Fruit fly (Drosophila melanogaster): ENCODE results near the gene CG17493.

The CG17493 gene

dm6 chr2L:22536488-22537041, 13.3 kb upstream of the CG17493 start, which contains the start of gene RpL5 (continued):
- TF ChIP-seq CG12391 (tag; optimal IDR thresholded peaks at IDR 0.05), result no peak
- peak; percentile 22; the same call in 1 of the 2 replicates for TF ChIP-seq HLH3B (GFP tag; IDR thresholded peaks at IDR 0.05)
- TF ChIP-seq row (GFP tag; IDR thresholded peaks at IDR 0.05), result peak; percentile 86
- no peak for TF ChIP-seq CG17829 (tag; optimal IDR thresholded peaks at IDR 0.05)
- TF ChIP-seq en (GFP tag; optimal IDR thresholded peaks at IDR 0.05), result peak; percentile 20
- peak; percentile 42 for TF ChIP-seq NfI (GFP tag; optimal IDR thresholded peaks at IDR 0.05)
- TF ChIP-seq crc (GFP tag; optimal IDR thresholded peaks at IDR 0.05), result no peak
- TF ChIP-seq CG7357 (GFP tag; IDR thresholded peaks at IDR 0.05), result peak; percentile 96
- TF ChIP-seq ssp (GFP tag; IDR thresholded peaks at IDR 0.05), result peak; percentile 99
- no peak; the same call in 2 of the 3 replicates for TF ChIP-seq croc (GFP tag; conservative IDR thresholded peaks at IDR 0.05)
- TF ChIP-seq CG3995 (GFP tag; optimal IDR thresholded peaks at IDR 0.05), result peak; percentile 39
- no peak for TF ChIP-seq Dek (tag; optimal IDR thresholded peaks at IDR 0.05)
- no peak for TF ChIP-seq CG10543 (GFP tag; optimal IDR thresholded peaks at IDR 0.05)
- no peak for TF ChIP-seq luna (GFP tag; optimal IDR thresholded peaks at IDR 0.05)
- peak; percentile 44 for TF ChIP-seq MTF-1 (GFP tag; optimal IDR thresholded peaks at IDR 0.05; ENCODE audit: borderline replicate concordance)
- TF ChIP-seq emc (GFP tag; optimal IDR thresholded peaks at IDR 0.05), result no peak
- TF ChIP-seq Bgb (GFP tag; IDR thresholded peaks at IDR 0.05; ENCODE audit: partially characterized antibody), result no peak
- TF ChIP-seq CG10654 (GFP tag; optimal IDR thresholded peaks at IDR 0.05), result peak; percentile 3
- no peak for TF ChIP-seq CG1529 (GFP tag; optimal IDR thresholded peaks at IDR 0.05)
- TF ChIP-seq sc (optimal IDR thresholded peaks at IDR 0.05), result no peak
- TF ChIP-seq sc (GFP tag; optimal IDR thresholded peaks at IDR 0.05), result no peak
- peak; percentile 39 for TF ChIP-seq Mad (GFP tag; optimal IDR thresholded peaks at IDR 0.05)
- peak; percentile 98 for TF ChIP-seq CG17802 (tag; optimal IDR thresholded peaks at IDR 0.05)
- peak; percentile 68 for TF ChIP-seq CG12659 (GFP tag; optimal IDR thresholded peaks at IDR 0.05)
- no peak for TF ChIP-seq Hr3 (GFP tag; optimal IDR thresholded peaks at IDR 0.05)
- no peak for TF ChIP-seq CG7987 (GFP tag; optimal IDR thresholded peaks at IDR 0.05)
- TF ChIP-seq Sox100B (GFP tag; optimal IDR thresholded peaks at IDR 0.05), result peak; percentile 22
- TF ChIP-seq E2f1 (GFP tag; IDR thresholded peaks at IDR 0.05), result no peak
- no peak for TF ChIP-seq ATbp (GFP tag; optimal IDR thresholded peaks at IDR 0.05)
- TF ChIP-seq CG13296 (GFP tag; optimal IDR thresholded peaks at IDR 0.05), result peak; percentile 4
- TF ChIP-seq CG9817 (tag; optimal IDR thresholded peaks at IDR 0.05), result peak; percentile 53
- peak; percentile 37 for TF ChIP-seq Sry-δ (GFP tag; optimal IDR thresholded peaks at IDR 0.05)
- TF ChIP-seq CG33557 (GFP tag; optimal IDR thresholded peaks at IDR 0.05), result peak; percentile 26
- peak in 1 of 2 experiments; percentile 96 for TF ChIP-seq tll (GFP tag; optimal IDR thresholded peaks at IDR 0.05)
- TF ChIP-seq CG14710 (tag; optimal IDR thresholded peaks at IDR 0.05), result peak; percentile 51
- no peak for TF ChIP-seq chinmo (GFP tag; IDR thresholded peaks at IDR 0.05; ENCODE audit: partially characterized antibody)
- peak; percentile 55 for TF ChIP-seq CoRest (tag; optimal IDR thresholded peaks at IDR 0.05)
- no peak for TF ChIP-seq CG16863 (GFP tag; optimal IDR thresholded peaks at IDR 0.05)
- TF ChIP-seq gem (tag; optimal IDR thresholded peaks at IDR 0.05), result peak; percentile 44
- peak in 1 of 2 experiments; percentile 35 for TF ChIP-seq eve (GFP tag; optimal IDR thresholded peaks at IDR 0.05)
- TF ChIP-seq CG2875 (GFP tag; optimal IDR thresholded peaks at IDR 0.05), result peak; percentile 23
- no peak for TF ChIP-seq lov (optimal IDR thresholded peaks at IDR 0.05)
- no peak for TF ChIP-seq lov (GFP tag; IDR thresholded peaks at IDR 0.05)
- TF ChIP-seq CG17612 (GFP tag; IDR thresholded peaks at IDR 0.05), result no peak
- no peak for TF ChIP-seq abd-A (tag; optimal IDR thresholded peaks at IDR 0.05)
